Worm (Caenorhabditis elegans) whole organism, L3 larva: ENCODE data around the gene set-25.
A peak's percentile ranks its signal among the peaks of the same experiment; 100 is the strongest.
"Not testable (repeated sequence)": the region's sequence is repeated elsewhere in the genome, so short reads cannot be mapped to it uniquely, and the experiment has no call there.

Source experiments
- R02D3.7 ChIP-seq: fragments of 150-350 bp; optimal IDR thresholded peaks from 2 replicates; lab custom pipeline; 2014; ENCODE audit warnings: missing biosample characterization, missing genetic modification characterization
- aly-2 ChIP-seq: fragments of 150-350 bp; optimal IDR thresholded peaks from 2 replicates; lab custom pipeline; 2014; ENCODE audit warnings: missing biosample characterization, missing genetic modification characterization
- ama-1 ChIP-seq: fragments of 150-350 bp; optimal IDR thresholded peaks from 2 replicates; lab custom pipeline; 2018
- ceh-16 ChIP-seq: sonication (generic microtip); optimal IDR thresholded peaks from 2 replicates; lab custom pipeline; 2017; ENCODE audit warnings: missing biosample characterization, missing genetic modification characterization
- ceh-28 ChIP-seq: fragments of 150-350 bp; optimal IDR thresholded peaks from 2 replicates; lab custom pipeline; 2014; ENCODE audit warnings: missing biosample characterization, missing genetic modification reagents, missing genetic modification characterization
- ceh-9 ChIP-seq: sonication (generic microtip); optimal IDR thresholded peaks from 2 replicates; lab custom pipeline; 2018; ENCODE audit warnings: missing biosample characterization, missing genetic modification characterization
- daf-12 ChIP-seq: fragments of 150-350 bp; optimal IDR thresholded peaks from 2 replicates; lab custom pipeline; 2014; ENCODE audit warnings: missing biosample characterization, missing genetic modification reagents, missing genetic modification characterization
- egl-27 ChIP-seq: sonication (generic microtip); optimal IDR thresholded peaks from 4 replicates; lab custom pipeline; 2017; ENCODE audit warnings: missing biosample characterization, missing genetic modification reagents, missing genetic modification characterization
- egl-5 ChIP-seq: fragments of 150-350 bp; optimal IDR thresholded peaks from 2 replicates; lab custom pipeline; 2017; ENCODE audit warnings: missing biosample characterization, missing genetic modification reagents, missing genetic modification characterization, inconsistent platforms
- elt-2 ChIP-seq: sonication (generic microtip); optimal IDR thresholded peaks from 2 replicates; lab custom pipeline; 2016; ENCODE audit warnings: missing genetic modification reagents, mild to moderate bottlenecking, missing genetic modification characterization, missing compliant biosample characterization
- fkh-2 ChIP-seq: fragments of 150-350 bp; optimal IDR thresholded peaks from 2 replicates; lab custom pipeline; 2014; ENCODE audit warnings: missing biosample characterization, missing genetic modification reagents, missing genetic modification characterization
- fos-1 ChIP-seq: fragments of 150-350 bp; optimal IDR thresholded peaks from 2 replicates; lab custom pipeline; 2014; ENCODE audit warnings: missing biosample characterization, missing genetic modification characterization
- hmg-11 ChIP-seq: sonication (generic microtip); optimal IDR thresholded peaks from 2 replicates; lab custom pipeline; 2016; ENCODE audit warnings: missing genetic modification characterization, missing compliant biosample characterization
- jun-1 ChIP-seq: fragments of 150-350 bp; optimal IDR thresholded peaks from 2 replicates; lab custom pipeline; 2014; ENCODE audit warnings: missing biosample characterization, missing genetic modification reagents, missing genetic modification characterization
- lin-15B ChIP-seq: fragments of 150-350 bp; optimal IDR thresholded peaks from 2 replicates; lab custom pipeline; 2014; ENCODE audit warnings: missing biosample characterization, missing genetic modification characterization
- lin-39 ChIP-seq: fragments of 150-350 bp; optimal IDR thresholded peaks from 2 replicates; lab custom pipeline; 2018; ENCODE audit warnings: missing biosample characterization, missing genetic modification reagents, missing genetic modification characterization
- lsy-12 ChIP-seq: sonication (generic microtip); optimal IDR thresholded peaks from 2 replicates; lab custom pipeline; 2016; ENCODE audit warnings: mild to moderate bottlenecking, missing genetic modification characterization, missing compliant biosample characterization
- mml-1 ChIP-seq: fragments of 150-350 bp; sonication (generic microtip); optimal IDR thresholded peaks from 3 replicates; lab custom pipeline; 2014; ENCODE audit warnings: missing biosample characterization, missing genetic modification characterization
- nfya-1 ChIP-seq: sonication (generic microtip); optimal IDR thresholded peaks from 2 replicates; lab custom pipeline; 2017; ENCODE audit warnings: missing genetic modification characterization, mild to moderate bottlenecking, missing compliant biosample characterization, antibody characterized with exemption, moderate library complexity; ENCODE audit not compliant: insufficient read depth
- nhr-23 ChIP-seq: fragments of 150-350 bp; optimal IDR thresholded peaks from 2 replicates; lab custom pipeline; 2014; ENCODE audit warnings: missing biosample characterization, missing genetic modification reagents, missing genetic modification characterization
- nhr-25 ChIP-seq: sonication (generic microtip); optimal IDR thresholded peaks from 2 replicates; lab custom pipeline; 2017; ENCODE audit warnings: missing biosample characterization, missing genetic modification characterization
- nhr-43 ChIP-seq: sonication (generic microtip); optimal IDR thresholded peaks from 2 replicates; lab custom pipeline; 2016; ENCODE audit warnings: mild to moderate bottlenecking, missing genetic modification characterization, missing compliant biosample characterization; ENCODE audit not compliant: poor library complexity, severe bottlenecking
- nhr-77 ChIP-seq: fragments of 150-350 bp; optimal IDR thresholded peaks from 2 replicates; lab custom pipeline; 2014; ENCODE audit warnings: missing biosample characterization, missing genetic modification characterization
- pha-4 ChIP-seq: fragments of 150-350 bp; optimal IDR thresholded peaks from 2 replicates; lab custom pipeline; 2014; ENCODE audit warnings: missing biosample characterization, missing genetic modification reagents, missing genetic modification characterization
- pqm-1 ChIP-seq: fragments of 150-350 bp; optimal IDR thresholded peaks from 2 replicates; lab custom pipeline; 2017; ENCODE audit warnings: missing biosample characterization, missing genetic modification characterization, inconsistent platforms
- sea-2 ChIP-seq: fragments of 150-350 bp; sonication (generic microtip); optimal IDR thresholded peaks from 4 replicates; lab custom pipeline; 2014; ENCODE audit warnings: missing biosample characterization, missing genetic modification reagents, missing genetic modification characterization
- skn-1 ChIP-seq: fragments of 150-350 bp; optimal IDR thresholded peaks from 2 replicates; lab custom pipeline; 2014; ENCODE audit warnings: missing biosample characterization, missing genetic modification characterization
- snpc-4 ChIP-seq: fragments of 150-350 bp; optimal IDR thresholded peaks from 2 replicates; lab custom pipeline; 2014; ENCODE audit warnings: missing biosample characterization, missing genetic modification characterization
- tbx-2 ChIP-seq: sonication (generic microtip); optimal IDR thresholded peaks from 2 replicates; lab custom pipeline; 2016; ENCODE audit warnings: mild to moderate bottlenecking, missing genetic modification characterization, missing compliant biosample characterization
- ztf-11 ChIP-seq: fragments of 150-350 bp; optimal IDR thresholded peaks from 2 replicates; lab custom pipeline; 2014; ENCODE audit warnings: missing biosample characterization, missing genetic modification characterization
- ztf-4 ChIP-seq: fragments of 150-350 bp; optimal IDR thresholded peaks from 2 replicates; lab custom pipeline; 2014; ENCODE audit warnings: missing biosample characterization, missing genetic modification characterization

The set-25 gene

DNA sequence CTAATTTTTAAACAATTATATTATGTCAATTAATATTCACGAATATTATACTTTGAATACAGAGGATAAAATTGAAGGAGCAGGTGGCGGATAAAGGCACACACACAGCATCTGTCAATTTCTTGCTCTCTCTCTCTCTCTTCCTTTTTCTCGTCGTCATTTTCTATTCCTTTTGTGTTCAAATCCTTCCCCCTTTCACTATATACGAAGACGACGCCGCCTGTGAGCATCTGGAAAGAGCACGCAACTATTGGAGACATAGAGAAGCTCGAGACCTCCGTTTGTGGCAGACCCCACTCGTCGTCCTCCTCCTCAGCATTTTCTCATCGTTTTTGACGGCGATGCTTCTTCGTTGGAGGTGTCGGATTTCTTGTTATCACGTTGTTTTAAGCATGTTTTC, 34.7 kb downstream of the set-25 start:
- TF ChIP-seq egl-27 (no peak), sea-2 (GFP tag; lab: Kevin White, UChicago) (peak; percentile 26), nfya-1 (tag; lab: Kevin White, UChicago) (peak; percentile 55), ztf-4 (tag; lab: Kevin White, UChicago) (no peak), lin-15B (tag; lab: Kevin White, UChicago) (peak; percentile 25), hmg-11 (tag; lab: Kevin White, UChicago) (peak; percentile 2), pqm-1 (tag; lab: Kevin White, UChicago) (no peak), nhr-43 (no peak), tbx-2 (tag; lab: Kevin White, UChicago) (no peak), elt-2 (tag; lab: Kevin White, UChicago) (no peak), egl-5 (no peak), ztf-11 (tag; lab: Kevin White, UChicago) (no peak)

DNA sequence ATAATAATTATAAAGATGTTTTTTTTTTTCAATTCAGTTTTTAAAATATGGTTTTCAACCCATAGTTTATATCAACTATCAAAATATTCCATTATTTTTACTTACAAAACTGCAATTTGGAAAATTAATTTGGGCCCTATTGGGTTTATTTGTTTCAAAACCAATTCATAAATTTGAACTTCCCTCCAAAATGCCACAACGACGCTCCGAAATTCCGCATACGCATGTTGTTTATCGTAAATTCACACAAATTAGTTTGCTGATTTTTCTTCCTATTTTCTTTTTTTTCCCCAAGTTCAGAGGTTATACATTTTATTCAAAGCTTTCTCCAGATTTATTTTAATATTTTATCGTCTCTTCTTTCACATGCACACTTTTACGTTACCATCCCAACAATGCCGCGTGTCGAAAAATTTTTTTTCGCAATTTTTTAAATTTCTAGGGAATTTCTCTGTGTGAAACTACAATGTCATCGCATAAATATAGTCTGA, 36.4 kb downstream of the set-25 start, which contains the start of gene F56A8.3:
Gene F56A8.3, plus strand, starts transcription at position 441 of the 491 bp plus-strand sequence.
- TF ChIP-seq sea-2 (GFP tag; lab: Kevin White, UChicago) (no peak), egl-5 (peak; percentile 43), nhr-43 (no peak), lsy-12 (tag; lab: Kevin White, UChicago) (peak; percentile 41), lin-15B (tag; lab: Kevin White, UChicago) (peak; percentile 68), egl-27 (no peak), nhr-23 (peak; percentile 86), nfya-1 (tag; lab: Kevin White, UChicago) (peak; percentile 82), snpc-4 (tag; lab: Kevin White, UChicago) (peak; percentile 37), ztf-11 (tag; lab: Kevin White, UChicago) (no peak), pqm-1 (tag; lab: Kevin White, UChicago) (peak; percentile 10), ztf-4 (tag; lab: Kevin White, UChicago) (no peak), elt-2 (tag; lab: Kevin White, UChicago) (peak; percentile 32), ceh-28 (tag; lab: Kevin White, UChicago) (peak; percentile 41), ama-1 (peak; percentile 31), jun-1 (tag; lab: Kevin White, UChicago) (peak; percentile 16), pha-4 (tag; lab: Kevin White, UChicago) (peak; percentile 91), nhr-25 (tag; lab: Kevin White, UChicago) (peak; percentile 59), hmg-11 (tag; lab: Kevin White, UChicago) (peak; percentile 54), ceh-16 (tag; lab: Kevin White, UChicago) (no peak), lin-39 (tag; lab: Kevin White, UChicago) (peak; percentile 22), R02D3.7 (tag; lab: Kevin White, UChicago) (peak; percentile 97)

DNA sequence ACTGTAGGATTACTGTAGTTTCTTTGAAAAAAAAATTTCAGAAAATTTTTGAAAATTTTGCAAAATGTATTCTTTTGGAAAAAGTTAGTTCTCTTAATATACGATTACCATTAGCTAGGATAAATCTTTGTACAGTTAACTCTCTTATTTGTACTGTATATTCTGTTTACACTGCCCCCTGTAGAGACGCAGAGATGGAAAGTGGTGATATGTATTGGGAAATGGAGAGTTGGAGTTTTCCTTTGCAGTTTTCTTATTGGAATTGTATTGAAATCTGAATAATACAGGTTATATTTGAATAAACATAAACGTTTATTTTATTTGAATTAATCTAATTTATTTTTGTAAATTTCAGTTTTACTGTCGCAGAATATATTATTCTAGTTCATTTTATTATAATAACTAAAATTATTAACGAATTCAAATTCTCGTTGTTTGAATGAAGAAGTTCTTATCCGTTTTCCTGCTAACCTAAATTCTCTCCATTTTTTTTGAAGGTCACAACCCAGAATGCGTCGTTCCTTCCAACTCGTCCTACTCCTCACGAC, 38.6 kb downstream of the set-25 start, which contains the start of gene F56A8.9:
Gene F56A8.9, plus strand, starts transcription at position 498 of the 548 bp plus-strand sequence.
- TF ChIP-seq fos-1 (tag; lab: Kevin White, UChicago) (no peak), ztf-4 (tag; lab: Kevin White, UChicago) (no peak), ztf-11 (tag; lab: Kevin White, UChicago) (no peak), R02D3.7 (tag; lab: Kevin White, UChicago) (no peak), fkh-2 (tag; lab: Kevin White, UChicago) (no peak), ceh-9 (tag; lab: Kevin White, UChicago) (no peak), lsy-12 (tag; lab: Kevin White, UChicago) (no peak)
- TF ChIP-seq, all 47 proteins: peak for 0

DNA sequence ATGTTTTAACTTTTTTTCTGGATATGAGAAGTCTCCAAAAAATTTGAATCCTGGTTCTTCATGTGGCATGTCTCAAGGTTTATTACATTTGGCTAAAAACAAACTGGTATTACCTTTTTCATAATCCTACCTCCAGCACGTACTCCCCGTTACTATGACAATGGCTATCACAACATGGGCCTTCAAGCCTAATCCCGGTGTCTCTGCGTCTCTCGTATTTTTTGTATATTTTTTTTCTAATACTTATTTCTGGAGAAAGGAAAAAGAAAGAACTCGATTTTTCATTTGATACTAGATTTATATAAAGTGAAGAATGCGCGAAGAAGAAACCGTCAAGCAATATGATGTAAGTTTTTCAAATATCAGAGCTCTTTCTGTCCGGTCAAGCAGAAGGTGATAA, 46.6 kb downstream of the set-25 start, which contains the start of gene anoh-1:
Gene anoh-1, plus strand, starts transcription at position 301 of the 400 bp plus-strand sequence.
- TF ChIP-seq ama-1 (no peak), mml-1 (no peak), aly-2 (no peak), ztf-4 (tag; lab: Kevin White, UChicago) (no peak), R02D3.7 (tag; lab: Kevin White, UChicago) (no peak), daf-12 (tag; lab: Kevin White, UChicago) (no peak), ceh-28 (tag; lab: Kevin White, UChicago) (no peak), nhr-77 (tag; lab: Kevin White, UChicago) (no peak), sea-2 (GFP tag; lab: Kevin White, UChicago) (no peak)

DNA sequence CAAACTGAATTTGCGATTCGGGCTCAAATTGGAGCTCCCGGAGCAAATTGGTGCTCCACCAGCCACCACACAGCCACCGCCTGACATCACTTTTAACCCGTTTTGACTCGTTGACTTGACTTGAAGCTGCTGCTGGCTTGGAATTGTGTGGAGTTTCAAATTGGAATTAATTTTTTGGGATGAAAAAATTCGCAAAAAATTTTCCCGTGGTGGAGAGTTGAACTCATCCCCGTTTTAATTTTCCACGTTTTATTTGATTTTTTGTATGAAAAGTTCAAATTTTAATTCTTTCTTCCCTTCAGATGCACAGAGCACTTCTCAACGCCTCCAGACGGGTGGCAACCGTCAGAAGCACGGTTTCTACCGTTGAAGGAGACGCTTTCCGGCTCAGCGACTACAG, 47.6 kb downstream of the set-25 start, which contains the start of gene Y43F4A.4:
Gene Y43F4A.4, plus strand, starts transcription at position 301 of the 400 bp plus-strand sequence.
- TF ChIP-seq aly-2; ztf-11 (tag; lab: Kevin White, UChicago); skn-1 (tag; lab: Kevin White, UChicago): not testable (repeated sequence)
